Worm (Caenorhabditis elegans) whole organism, midembryonic: ENCODE measurements around the gene F09E5.7.

ENCODE experiments used
- T22C8.4 ChIP-seq: fragments of 200-800 bp; sonication (Bioruptor generic); IDR thresholded peaks from 2 replicates; pipeline ENCODE4 v1.3.6; 2022; ENCODE audit warnings: missing genetic modification characterization, missing compliant biosample characterization
- cog-1 ChIP-seq: sonication (generic microtip); optimal IDR thresholded peaks from 2 replicates; lab custom pipeline; 2016; ENCODE audit warnings: missing genetic modification characterization, missing compliant biosample characterization
- flt-1 ChIP-seq: fragments of 200-800 bp; sonication (Bioruptor generic); IDR thresholded peaks from 2 replicates; pipeline ENCODE4 v1.3.6; 2022; ENCODE audit warnings: missing genetic modification characterization, missing compliant biosample characterization
- klf-2 ChIP-seq: fragments of 200-800 bp; sonication (Bioruptor generic); conservative IDR thresholded peaks from 2 replicates; pipeline ENCODE4 v1.3.6; 2022; ENCODE audit warnings: missing genetic modification reagents, missing genetic modification characterization, missing compliant biosample characterization
- med-1 ChIP-seq: sonication (generic microtip); optimal IDR thresholded peaks from 2 replicates; lab custom pipeline; 2017; ENCODE audit warnings: missing genetic modification characterization, mild to moderate bottlenecking, missing compliant biosample characterization, antibody characterized with exemption, missing genetic modification reagents; ENCODE audit not compliant: insufficient read depth
- ref-1 ChIP-seq: fragments of 200-800 bp; sonication (Bioruptor generic); conservative IDR thresholded peaks from 2 replicates; pipeline ENCODE4 v1.3.6; 2022; ENCODE audit warnings: missing genetic modification reagents, missing genetic modification characterization, missing compliant biosample characterization
- tab-1 ChIP-seq: fragments of 200-800 bp; sonication (Bioruptor generic); IDR thresholded peaks from 2 replicates; pipeline ENCODE4 v1.3.6; 2022; ENCODE audit warnings: missing genetic modification characterization, missing compliant biosample characterization
- ztf-23 ChIP-seq: fragments of 200-800 bp; sonication (Bioruptor generic); IDR thresholded peaks from 2 replicates; pipeline ENCODE4 v1.3.6; 2022; ENCODE audit warnings: missing genetic modification reagents, missing genetic modification characterization, missing compliant biosample characterization
- ztf-29 ChIP-seq: fragments of 200-800 bp; sonication (Bioruptor generic); IDR thresholded peaks from 2 replicates; pipeline ENCODE4 v1.3.6; 2022; ENCODE audit warnings: missing genetic modification reagents, missing genetic modification characterization, missing compliant biosample characterization

F09E5.7 gene

DNA sequence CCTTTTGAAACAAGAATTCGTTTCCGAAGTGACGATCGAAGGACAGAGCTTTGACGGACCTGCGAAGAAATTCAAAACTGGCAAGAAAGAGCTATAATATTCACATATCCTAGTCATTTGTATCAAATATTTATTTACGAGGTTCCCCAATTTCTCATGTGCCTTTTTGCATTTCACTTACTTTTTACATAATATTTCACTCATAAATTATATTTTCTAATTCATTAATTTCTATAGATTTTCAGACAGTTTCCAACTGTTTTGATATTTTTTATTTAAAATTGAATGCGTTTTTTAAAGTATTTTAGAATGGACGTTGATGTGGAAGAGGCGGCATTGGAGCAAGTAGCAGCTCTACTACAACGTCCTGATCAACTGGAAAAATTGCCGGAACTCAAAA is 7.4 kb downstream of the F09E5.7 start, which contains the start of gene sec-6:
Gene sec-6 (plus strand): TSS at position 301 of the 400 bp plus-strand sequence.
- no peak for TF ChIP-seq tab-1 (GFP tag; lab: Robert Waterston, UW)
- no peak for TF ChIP-seq ztf-23 (GFP tag; lab: Robert Waterston, UW)
- TF ChIP-seq flt-1 (GFP tag; lab: Robert Waterston, UW) = no peak
- TF ChIP-seq med-1 (GFP tag; lab: Kevin White, UChicago) = no peak

DNA sequence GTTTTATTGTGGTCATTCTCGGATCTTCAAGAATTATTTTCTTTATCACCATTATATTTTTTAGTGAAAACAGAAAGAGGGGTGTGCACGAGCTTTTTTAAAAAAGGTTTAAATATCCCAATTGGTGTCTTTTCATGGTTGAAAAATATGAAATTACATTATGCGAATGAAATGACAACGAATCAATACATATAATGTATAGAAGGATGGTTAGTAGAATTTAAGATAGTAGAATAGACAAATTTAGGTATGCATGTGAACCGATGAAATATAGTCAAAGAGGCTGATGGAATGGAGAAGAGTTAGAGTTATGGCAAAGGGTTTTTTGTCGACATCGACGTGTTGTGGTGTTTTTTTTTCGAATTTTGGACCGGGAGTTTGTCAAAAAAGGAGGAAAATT is 12.6 kb downstream of the F09E5.7 start:
- TF ChIP-seq ztf-29 (GFP tag; lab: Robert Waterston, UW) (no peak), med-1 (GFP tag; lab: Kevin White, UChicago) (no peak), tab-1 (GFP tag; lab: Robert Waterston, UW) (no peak), cog-1 (tag; lab: Kevin White, UChicago) (no peak), klf-2 (GFP tag; lab: Robert Waterston, UW) (no peak), ref-1 (GFP tag; lab: Robert Waterston, UW) (no peak), flt-1 (GFP tag; lab: Robert Waterston, UW) (no peak), ztf-23 (GFP tag; lab: Robert Waterston, UW) (no peak), T22C8.4 (GFP tag; lab: Robert Waterston, UW) (no peak)

- TF ChIP-seq cog-1 (tag; lab: Kevin White, UChicago) (no peak), ref-1 (GFP tag; lab: Robert Waterston, UW) (no peak), med-1 (GFP tag; lab: Kevin White, UChicago) (no peak), ztf-29 (GFP tag; lab: Robert Waterston, UW) (no peak), ztf-23 (GFP tag; lab: Robert Waterston, UW) (no peak), T22C8.4 (GFP tag; lab: Robert Waterston, UW) (no peak)
These were observed 13.7 kb downstream of the F09E5.7 start, which contains the start of gene F09E5.16 for ce11 chrII:5365645-5366044. Gene F09E5.16 (minus strand): TSS chrII:5365745.

DNA sequence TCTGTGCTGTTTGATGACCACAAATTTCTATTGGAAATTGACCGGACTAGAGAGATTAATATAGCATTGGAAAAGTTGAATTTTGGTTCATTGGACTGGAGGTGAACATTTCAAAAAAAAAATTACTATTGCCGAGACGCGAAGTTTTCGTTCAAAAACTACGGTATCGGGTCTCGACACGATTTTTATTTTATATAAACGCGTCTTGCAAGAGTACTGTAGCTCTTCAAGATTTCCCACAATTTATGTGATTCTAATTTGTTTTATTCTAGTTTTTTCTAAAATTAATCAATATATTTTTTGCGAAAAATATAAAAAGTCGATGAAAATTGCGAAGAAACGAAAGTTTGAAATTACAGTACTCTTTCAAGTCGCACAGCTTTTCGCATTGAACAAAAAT is 18.7 kb downstream of the F09E5.7 start, which contains the start of gene F09E5.12:
Gene F09E5.12 (minus strand): TSS at position 101 of the 400 bp plus-strand sequence.
- no peak for TF ChIP-seq tab-1 (GFP tag; lab: Robert Waterston, UW)
- TF ChIP-seq med-1 (GFP tag; lab: Kevin White, UChicago) = no peak
- no peak for TF ChIP-seq cog-1 (tag; lab: Kevin White, UChicago)
- TF ChIP-seq klf-2 (GFP tag; lab: Robert Waterston, UW) = no peak
- TF ChIP-seq ztf-29 (GFP tag; lab: Robert Waterston, UW) = no peak
- TF ChIP-seq ref-1 (GFP tag; lab: Robert Waterston, UW) = no peak
- no peak for TF ChIP-seq T22C8.4 (GFP tag; lab: Robert Waterston, UW)
- TF ChIP-seq flt-1 (GFP tag; lab: Robert Waterston, UW) = no peak
- TF ChIP-seq ztf-23 (GFP tag; lab: Robert Waterston, UW) = no peak

DNA sequence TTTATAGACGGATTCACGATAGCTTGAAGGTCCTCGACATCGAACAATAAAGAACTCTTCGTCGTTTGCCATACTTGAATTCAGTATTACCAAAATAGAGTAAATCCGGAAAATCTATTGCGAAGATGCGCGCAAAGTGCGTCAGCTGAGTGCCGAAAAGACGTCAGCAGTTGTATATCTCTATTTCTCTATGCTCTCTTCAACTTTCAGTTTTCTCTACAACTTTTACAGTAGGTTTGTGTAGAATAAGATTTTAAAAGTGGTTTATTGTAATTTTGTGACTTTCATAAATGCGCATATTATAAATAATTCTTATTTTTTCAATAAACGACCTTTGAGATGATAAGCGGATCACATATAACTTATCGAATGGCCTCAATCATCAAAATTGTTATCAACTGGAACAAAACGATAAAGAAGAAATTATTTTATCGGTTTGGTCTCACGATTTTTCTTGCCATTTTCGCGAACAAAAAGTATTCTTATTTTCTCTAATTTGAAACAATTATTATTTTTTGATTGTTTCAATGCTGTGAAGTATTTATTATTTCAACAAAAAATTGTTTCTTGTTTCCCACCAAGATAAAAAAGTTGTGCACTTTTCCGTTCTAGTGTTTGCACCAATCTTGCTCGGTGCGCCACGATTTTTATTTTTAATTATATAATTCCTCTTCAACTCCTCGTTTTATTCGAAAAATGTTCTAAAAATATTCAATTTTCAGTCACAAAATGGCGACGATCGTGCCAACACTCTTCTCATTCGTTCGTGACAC is 21.6 kb downstream of the F09E5.7 start, which contains the start of the genes agt-2 and F09E5.3:
Gene agt-2 (minus strand): TSS at position 553 of the 773 bp plus-strand sequence.
Gene F09E5.3 (plus strand): TSS at position 723 of the 773 bp plus-strand sequence.
- TF ChIP-seq T22C8.4 (GFP tag; lab: Robert Waterston, UW) = no peak
- no peak for TF ChIP-seq tab-1 (GFP tag; lab: Robert Waterston, UW)
- TF ChIP-seq cog-1 (tag; lab: Kevin White, UChicago) = peak; percentile 47
- peak; percentile 71 for TF ChIP-seq flt-1 (GFP tag; lab: Robert Waterston, UW)
- TF ChIP-seq ztf-23 (GFP tag; lab: Robert Waterston, UW) = peak; percentile 62; the same call in 1 of the 2 replicates
- no peak for TF ChIP-seq med-1 (GFP tag; lab: Kevin White, UChicago)
- 0 out of 2 replicates have a peak, but pooled peaks have one; percentile 27 for TF ChIP-seq ztf-29 (GFP tag; lab: Robert Waterston, UW)
- no peak for TF ChIP-seq ref-1 (GFP tag; lab: Robert Waterston, UW)
- TF ChIP-seq klf-2 (GFP tag; lab: Robert Waterston, UW) = no peak

- TF ChIP-seq ztf-29 (GFP tag; lab: Robert Waterston, UW) = no peak
- no peak for TF ChIP-seq klf-2 (GFP tag; lab: Robert Waterston, UW)
- TF ChIP-seq med-1 (GFP tag; lab: Kevin White, UChicago) = no peak
- no peak for TF ChIP-seq cog-1 (tag; lab: Kevin White, UChicago)
- TF ChIP-seq T22C8.4 (GFP tag; lab: Robert Waterston, UW) = no peak
- no peak for TF ChIP-seq ztf-23 (GFP tag; lab: Robert Waterston, UW)
- no peak for TF ChIP-seq ref-1 (GFP tag; lab: Robert Waterston, UW)
These were observed 23.1 kb downstream of the F09E5.7 start, which contains the start of gene algn-2 for ce11 chrII:5374967-5375366. Gene algn-2 (plus strand): TSS chrII:5375267.

ce11 chrII:5377467-5378238 is 25.8 kb downstream of the F09E5.7 start, which contains the start of gene prdx-2:
Gene prdx-2 (plus strand): TSS chrII:5378195.
- no peak for TF ChIP-seq ref-1 (GFP tag; lab: Robert Waterston, UW)
- TF ChIP-seq cog-1 (tag; lab: Kevin White, UChicago) = no peak
- TF ChIP-seq tab-1 (GFP tag; lab: Robert Waterston, UW) = no peak
- TF ChIP-seq med-1 (GFP tag; lab: Kevin White, UChicago) = no peak
- no peak for TF ChIP-seq flt-1 (GFP tag; lab: Robert Waterston, UW)
- TF ChIP-seq ztf-23 (GFP tag; lab: Robert Waterston, UW) = no peak
- no peak for TF ChIP-seq T22C8.4 (GFP tag; lab: Robert Waterston, UW)
- TF ChIP-seq klf-2 (GFP tag; lab: Robert Waterston, UW) = no peak
- TF ChIP-seq ztf-29 (GFP tag; lab: Robert Waterston, UW) = no peak

DNA sequence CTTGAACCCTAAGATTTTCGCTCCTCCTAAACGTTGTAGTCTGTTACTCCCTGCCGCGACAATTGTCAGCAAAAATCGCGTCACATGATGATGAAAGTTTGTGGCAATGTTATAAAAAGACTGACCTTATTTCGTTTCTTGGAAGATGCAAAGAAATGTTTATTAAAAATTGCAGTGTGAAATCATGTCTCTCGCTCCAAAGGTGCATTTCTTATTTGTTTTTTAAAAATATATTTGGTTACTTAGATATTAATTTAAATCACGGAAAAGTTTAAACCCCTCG is 26.3 kb downstream of the F09E5.7 start:
- TF ChIP-seq ref-1 (GFP tag; lab: Robert Waterston, UW) (no peak), tab-1 (GFP tag; lab: Robert Waterston, UW) (no peak), ztf-29 (GFP tag; lab: Robert Waterston, UW) (no peak), flt-1 (GFP tag; lab: Robert Waterston, UW) (no peak), klf-2 (GFP tag; lab: Robert Waterston, UW) (no peak), ztf-23 (GFP tag; lab: Robert Waterston, UW) (no peak), T22C8.4 (GFP tag; lab: Robert Waterston, UW) (no peak), med-1 (GFP tag; lab: Kevin White, UChicago) (no peak), cog-1 (tag; lab: Kevin White, UChicago) (no peak)
